1 fruit fly cellular context compared by ENCODE assay signal in genomic region chr3L:5359208-5360003, dm6.
TF ChIP-seq lines count a peak whose summit lies in the region.

Gene Klp64D, minus strand, starts transcription at chr3L:5359392.

TF ChIP-seq in whole organism, embryonic, 481 proteins besides CTCF, POLR2A, EP300 and RAD21 (continued from another document and continues in another):
- no peak for TF ChIP-seq bcd (GFP tag; optimal IDR thresholded peaks at IDR 0.05; lab: Kevin White, UChicago)
- TF ChIP-seq CkIIα-i1 (GFP tag; IDR thresholded peaks at IDR 0.05; lab: Robert Waterston, UW) = no peak
- no peak for TF ChIP-seq Ets97D (GFP tag; optimal IDR thresholded peaks at IDR 0.05; lab: Kevin White, UChicago)
- no peak for TF ChIP-seq CG6654 (GFP tag; optimal IDR thresholded peaks at IDR 0.05; lab: Kevin White, UChicago)
- TF ChIP-seq kah (GFP tag; optimal IDR thresholded peaks at IDR 0.05; lab: Kevin White, UChicago) = no peak
- TF ChIP-seq Dref (GFP tag; IDR thresholded peaks at IDR 0.05; lab: Robert Waterston, UW) = peak; percentile 70
- TF ChIP-seq CG13624 (GFP tag; optimal IDR thresholded peaks at IDR 0.05; lab: Kevin White, UChicago) = no peak
- TF ChIP-seq CG13775 (GFP tag; optimal IDR thresholded peaks at IDR 0.05; lab: Kevin White, UChicago) = peak; percentile 12
- TF ChIP-seq TFAM (GFP tag; optimal IDR thresholded peaks at IDR 0.05; lab: Kevin White, UChicago) = no peak
- TF ChIP-seq CG13287 (GFP tag; IDR thresholded peaks at IDR 0.05; lab: Robert Waterston, UW; ENCODE audit: partially characterized antibody) = peak; percentile 52
- no peak for TF ChIP-seq CG1603 (tag; optimal IDR thresholded peaks at IDR 0.05; lab: Kevin White, UChicago)
- TF ChIP-seq CG4730 (GFP tag; IDR thresholded peaks at IDR 0.05; lab: Robert Waterston, UW) = no peak
- TF ChIP-seq ftz-f1 (GFP tag; optimal IDR thresholded peaks at IDR 0.05; lab: Kevin White, UChicago) = no peak
- TF ChIP-seq nmo (GFP tag; optimal IDR thresholded peaks at IDR 0.05; lab: Kevin White, UChicago) = peak; percentile 7
- no peak for TF ChIP-seq Max (GFP tag; optimal IDR thresholded peaks at IDR 0.05; lab: Kevin White, UChicago)
- no peak for TF ChIP-seq cas (GFP tag; IDR thresholded peaks at IDR 0.05; lab: Robert Waterston, UW)
- TF ChIP-seq CG32532 (GFP tag; IDR thresholded peaks at IDR 0.05; lab: Robert Waterston, UW) = peak; percentile 58
- TF ChIP-seq CG17802 (tag; optimal IDR thresholded peaks at IDR 0.05; lab: Kevin White, UChicago) = no peak
- TF ChIP-seq CG2889 (GFP tag; IDR thresholded peaks at IDR 0.05; lab: Robert Waterston, UW) = no peak
- no peak for TF ChIP-seq nerfin-2 (GFP tag; IDR thresholded peaks at IDR 0.05; lab: Robert Waterston, UW; ENCODE audit: partially characterized antibody)
- TF ChIP-seq Fer1 (GFP tag; optimal IDR thresholded peaks at IDR 0.05; lab: Kevin White, UChicago) = peak; percentile 26
- TF ChIP-seq gsb (GFP tag; IDR thresholded peaks at IDR 0.05; lab: Robert Waterston, UW) = no peak
- TF ChIP-seq BEAF-32 (GFP tag; optimal IDR thresholded peaks at IDR 0.05; lab: Kevin White, UChicago) = peak; percentile 14
- no peak for TF ChIP-seq CG7786 (GFP tag; optimal IDR thresholded peaks at IDR 0.05; lab: Kevin White, UChicago)
- no peak for TF ChIP-seq CG31365 (tag; optimal IDR thresholded peaks at IDR 0.05; lab: Kevin White, UChicago)
- TF ChIP-seq CG10274 (GFP tag; optimal IDR thresholded peaks at IDR 0.05; lab: Kevin White, UChicago) = no peak
- no peak for TF ChIP-seq sisA (GFP tag; IDR thresholded peaks at IDR 0.05; lab: Robert Waterston, UW)
- no peak for TF ChIP-seq her (GFP tag; optimal IDR thresholded peaks at IDR 0.05; lab: Kevin White, UChicago)
- TF ChIP-seq amos (GFP tag; IDR thresholded peaks at IDR 0.05; lab: Robert Waterston, UW; ENCODE audit: partially characterized antibody) = peak; percentile 23; the same call in 1 of the 2 replicates
- 0 out of 2 replicates have a peak, but pooled peaks have one; percentile 20 for TF ChIP-seq vvl (GFP tag; IDR thresholded peaks at IDR 0.05; lab: Robert Waterston, UW)
- no peak for TF ChIP-seq scrt (GFP tag; optimal IDR thresholded peaks at IDR 0.05; lab: Kevin White, UChicago)
- TF ChIP-seq CG7987 (GFP tag; optimal IDR thresholded peaks at IDR 0.05; lab: Kevin White, UChicago) = no peak
- no peak for TF ChIP-seq CG13123 (GFP tag; optimal IDR thresholded peaks at IDR 0.05; lab: Kevin White, UChicago)
- no peak for TF ChIP-seq Stat92E (GFP tag; optimal IDR thresholded peaks at IDR 0.05; lab: Kevin White, UChicago)
- TF ChIP-seq ab (GFP tag; optimal IDR thresholded peaks at IDR 0.05; lab: Kevin White, UChicago) = no peak
- TF ChIP-seq stc (GFP tag; IDR thresholded peaks at IDR 0.05; lab: Robert Waterston, UW) = 0 out of 2 replicates have a peak, but pooled peaks have one; percentile 19
- TF ChIP-seq CG17328 (GFP tag; IDR thresholded peaks at IDR 0.05; lab: Robert Waterston, UW) = 0 out of 2 replicates have a peak, but pooled peaks have one; percentile 13
- no peak for TF ChIP-seq CG9727 (GFP tag; optimal IDR thresholded peaks at IDR 0.05; lab: Kevin White, UChicago)
- no peak; the same call in 2 of the 3 replicates for TF ChIP-seq tgo (GFP tag; IDR thresholded peaks at IDR 0.05; lab: Robert Waterston, UW)
- TF ChIP-seq Dp (GFP tag; optimal IDR thresholded peaks at IDR 0.05; lab: Kevin White, UChicago) = peak; percentile 12
- TF ChIP-seq Bgb (GFP tag; IDR thresholded peaks at IDR 0.05; lab: Robert Waterston, UW; ENCODE audit: partially characterized antibody) = no peak
- TF ChIP-seq cg (GFP tag; optimal IDR thresholded peaks at IDR 0.05; lab: Kevin White, UChicago) = peak; percentile 55
- TF ChIP-seq CG4360 (GFP tag; IDR thresholded peaks at IDR 0.05; lab: Robert Waterston, UW) = no peak
- no peak for TF ChIP-seq CG2199 (GFP tag; IDR thresholded peaks at IDR 0.05; lab: Robert Waterston, UW)
- TF ChIP-seq pnt (GFP tag; optimal IDR thresholded peaks at IDR 0.05; lab: Kevin White, UChicago) = no peak
- peak; percentile 48 for TF ChIP-seq CG14710 (tag; optimal IDR thresholded peaks at IDR 0.05; lab: Kevin White, UChicago)
- TF ChIP-seq sna (GFP tag; IDR thresholded peaks at IDR 0.05; lab: Robert Waterston, UW; ENCODE audit: partially characterized antibody) = 0 out of 2 replicates have a peak, but pooled peaks have one; percentile 46
- TF ChIP-seq CG7271 (tag; optimal IDR thresholded peaks at IDR 0.05; lab: Kevin White, UChicago) = no peak
- peak; percentile 7 for TF ChIP-seq CG15696 (tag; optimal IDR thresholded peaks at IDR 0.05; lab: Kevin White, UChicago)
- TF ChIP-seq CG17912 (GFP tag; optimal IDR thresholded peaks at IDR 0.05; lab: Kevin White, UChicago) = no peak
- TF ChIP-seq ham (GFP tag; IDR thresholded peaks at IDR 0.05; lab: Robert Waterston, UW) = no peak
- TF ChIP-seq zfh2 (GFP tag; optimal IDR thresholded peaks at IDR 0.05; lab: Kevin White, UChicago) = no peak
- TF ChIP-seq chinmo (GFP tag; IDR thresholded peaks at IDR 0.05; lab: Robert Waterston, UW; ENCODE audit: partially characterized antibody) = no peak
- no peak for TF ChIP-seq CG6254 (GFP tag; optimal IDR thresholded peaks at IDR 0.05; lab: Kevin White, UChicago)
- TF ChIP-seq Hr51 (GFP tag; optimal IDR thresholded peaks at IDR 0.05; lab: Kevin White, UChicago) = peak in 1 of 2 experiments; percentile 41
- TF ChIP-seq CG14667 (GFP tag; IDR thresholded peaks at IDR 0.05; lab: Robert Waterston, UW) = no peak
- no peak for TF ChIP-seq bab2 (GFP tag; optimal IDR thresholded peaks at IDR 0.05; lab: Kevin White, UChicago)
- TF ChIP-seq Mes4 (GFP tag; optimal IDR thresholded peaks at IDR 0.05; lab: Kevin White, UChicago) = no peak
- no peak for TF ChIP-seq CG9437 (GFP tag; optimal IDR thresholded peaks at IDR 0.05; lab: Kevin White, UChicago)
- no peak for TF ChIP-seq CG12236 (GFP tag; optimal IDR thresholded peaks at IDR 0.05; lab: Kevin White, UChicago)
- no peak for TF ChIP-seq chn (GFP tag; optimal IDR thresholded peaks at IDR 0.05; lab: Kevin White, UChicago)
- TF ChIP-seq tna (GFP tag; IDR thresholded peaks at IDR 0.05; lab: Robert Waterston, UW; ENCODE audit: partially characterized antibody) = no peak
- TF ChIP-seq Doc2 (GFP tag; IDR thresholded peaks at IDR 0.05; lab: Robert Waterston, UW) = no peak
- no peak for TF ChIP-seq gfzf (GFP tag; optimal IDR thresholded peaks at IDR 0.05; lab: Kevin White, UChicago)
- TF ChIP-seq ewg (GFP tag; optimal IDR thresholded peaks at IDR 0.05; lab: Kevin White, UChicago) = no peak
- no peak for TF ChIP-seq lilli (GFP tag; optimal IDR thresholded peaks at IDR 0.05; lab: Kevin White, UChicago)
- no peak for TF ChIP-seq bowl (GFP tag; IDR thresholded peaks at IDR 0.05; lab: Robert Waterston, UW)
- no peak for TF ChIP-seq sens-2 (GFP tag; IDR thresholded peaks at IDR 0.05; lab: Robert Waterston, UW)
- no peak for TF ChIP-seq CG15073 (GFP tag; optimal IDR thresholded peaks at IDR 0.05; lab: Kevin White, UChicago)
- TF ChIP-seq ara (GFP tag; IDR thresholded peaks at IDR 0.05; lab: Robert Waterston, UW) = no peak
- peak; percentile 1 for TF ChIP-seq HHEX (GFP tag; optimal IDR thresholded peaks at IDR 0.05; lab: Kevin White, UChicago)
- TF ChIP-seq dan (GFP tag; IDR thresholded peaks at IDR 0.05; lab: Robert Waterston, UW) = no peak
- no peak for TF ChIP-seq fd96Cb (tag; optimal IDR thresholded peaks at IDR 0.05; lab: Kevin White, UChicago)
- peak; percentile 44; the same call in 2 of the 3 replicates for TF ChIP-seq CG17361 (GFP tag; IDR thresholded peaks at IDR 0.05; lab: Robert Waterston, UW)
- TF ChIP-seq unc-4 (GFP tag; IDR thresholded peaks at IDR 0.05; lab: Robert Waterston, UW; ENCODE audit: partially characterized antibody) = no peak
- peak; percentile 51 for TF ChIP-seq NfI (GFP tag; optimal IDR thresholded peaks at IDR 0.05; lab: Kevin White, UChicago)
- TF ChIP-seq CG10462 (GFP tag; optimal IDR thresholded peaks at IDR 0.05; lab: Kevin White, UChicago) = no peak
- no peak for TF ChIP-seq nerfin-1 (tag; optimal IDR thresholded peaks at IDR 0.05; lab: Kevin White, UChicago)
- no peak for TF ChIP-seq sc (optimal IDR thresholded peaks at IDR 0.05; lab: Kevin White, UChicago)
- no peak for TF ChIP-seq sc (GFP tag; optimal IDR thresholded peaks at IDR 0.05; lab: Kevin White, UChicago)
- TF ChIP-seq CG10147 (GFP tag; optimal IDR thresholded peaks at IDR 0.05; lab: Kevin White, UChicago) = no peak
- no peak for TF ChIP-seq klu (GFP tag; IDR thresholded peaks at IDR 0.05; lab: Robert Waterston, UW)
- TF ChIP-seq h (optimal IDR thresholded peaks at IDR 0.05; lab: Kevin White, UChicago) = no peak
- no peak for TF ChIP-seq CG12942 (GFP tag; optimal IDR thresholded peaks at IDR 0.05; lab: Kevin White, UChicago)
- no peak for TF ChIP-seq gt (GFP tag; IDR thresholded peaks at IDR 0.05; lab: Robert Waterston, UW)
- TF ChIP-seq CG2129 (GFP tag; IDR thresholded peaks at IDR 0.05; lab: Robert Waterston, UW; ENCODE audit: partially characterized antibody) = peak; percentile 15; the same call in 1 of the 2 replicates
- TF ChIP-seq dpn (GFP tag; optimal IDR thresholded peaks at IDR 0.05; lab: Kevin White, UChicago) = no peak
- TF ChIP-seq chif (GFP tag; optimal IDR thresholded peaks at IDR 0.05; lab: Kevin White, UChicago) = no peak
- no peak for TF ChIP-seq p53 (GFP tag; optimal IDR thresholded peaks at IDR 0.05; lab: Kevin White, UChicago)
- TF ChIP-seq ase (GFP tag; IDR thresholded peaks at IDR 0.05; lab: Robert Waterston, UW) = no peak
- TF ChIP-seq CG8944 (GFP tag; optimal IDR thresholded peaks at IDR 0.05; lab: Kevin White, UChicago) = no peak
- TF ChIP-seq cad (GFP tag; optimal IDR thresholded peaks at IDR 0.05; lab: Kevin White, UChicago) = no peak
- no peak for TF ChIP-seq seq (GFP tag; IDR thresholded peaks at IDR 0.05; lab: Robert Waterston, UW)
- TF ChIP-seq danr (GFP tag; IDR thresholded peaks at IDR 0.05; lab: Robert Waterston, UW) = no peak
- TF ChIP-seq Poxn (GFP tag; IDR thresholded peaks at IDR 0.05; lab: Robert Waterston, UW) = no peak
- no peak for TF ChIP-seq Lim3 (GFP tag; IDR thresholded peaks at IDR 0.05; lab: Robert Waterston, UW)
- no peak for TF ChIP-seq croc (GFP tag; conservative IDR thresholded peaks at IDR 0.05; lab: Robert Waterston, UW)
- no peak for TF ChIP-seq CG12219 (GFP tag; optimal IDR thresholded peaks at IDR 0.05; lab: Kevin White, UChicago)
- TF ChIP-seq fd64A (GFP tag; optimal IDR thresholded peaks at IDR 0.05; lab: Kevin White, UChicago) = no peak
- TF ChIP-seq hbn (GFP tag; IDR thresholded peaks at IDR 0.05; lab: Robert Waterston, UW; ENCODE audit: partially characterized antibody) = 0 out of 2 replicates have a peak, but pooled peaks have one; percentile 35
- TF ChIP-seq CG8765 (GFP tag; IDR thresholded peaks at IDR 0.05; lab: Robert Waterston, UW) = no peak
- TF ChIP-seq stwl (tag; optimal IDR thresholded peaks at IDR 0.05; lab: Kevin White, UChicago) = peak; percentile 57
- no peak for TF ChIP-seq Drgx (GFP tag; IDR thresholded peaks at IDR 0.05; lab: Robert Waterston, UW)
- TF ChIP-seq CG8359 (GFP tag; optimal IDR thresholded peaks at IDR 0.05; lab: Kevin White, UChicago; ENCODE audit: borderline replicate concordance) = no peak
- TF ChIP-seq hkb (optimal IDR thresholded peaks at IDR 0.05; lab: Kevin White, UChicago) = no peak
- TF ChIP-seq hkb (GFP tag; IDR thresholded peaks at IDR 0.05; lab: Robert Waterston, UW) = no peak
- TF ChIP-seq Side (GFP tag; optimal IDR thresholded peaks at IDR 0.05; lab: Kevin White, UChicago) = no peak
- no peak for TF ChIP-seq jumu (GFP tag; optimal IDR thresholded peaks at IDR 0.05; lab: Kevin White, UChicago)
- no peak for TF ChIP-seq ci (GFP tag; IDR thresholded peaks at IDR 0.05; lab: Robert Waterston, UW)
- TF ChIP-seq NC2α (GFP tag; optimal IDR thresholded peaks at IDR 0.05; lab: Kevin White, UChicago) = no peak
- peak; percentile 33 for TF ChIP-seq CG10267 (tag; optimal IDR thresholded peaks at IDR 0.05; lab: Kevin White, UChicago)
- TF ChIP-seq Hsf (GFP tag; optimal IDR thresholded peaks at IDR 0.05; lab: Kevin White, UChicago) = no peak
- TF ChIP-seq CG10979 (tag; optimal IDR thresholded peaks at IDR 0.05; lab: Kevin White, UChicago) = peak; percentile 10
- no peak for TF ChIP-seq pita (GFP tag; optimal IDR thresholded peaks at IDR 0.05; lab: Kevin White, UChicago)
- 0 out of 3 replicates have a peak, but pooled peaks have one; percentile 47 for TF ChIP-seq Dbx (GFP tag; IDR thresholded peaks at IDR 0.05; lab: Robert Waterston, UW)
- no peak for TF ChIP-seq CG1233 (GFP tag; optimal IDR thresholded peaks at IDR 0.05; lab: Kevin White, UChicago)
- TF ChIP-seq fd102C (GFP tag; optimal IDR thresholded peaks at IDR 0.05; lab: Kevin White, UChicago) = no peak
- no peak for TF ChIP-seq CG16813 (GFP tag; IDR thresholded peaks at IDR 0.05; lab: Robert Waterston, UW; ENCODE audit: partially characterized antibody)
- TF ChIP-seq CG14965 (GFP tag; optimal IDR thresholded peaks at IDR 0.05; lab: Kevin White, UChicago; ENCODE audit: borderline replicate concordance) = no peak
- 0 out of 2 replicates have a peak, but pooled peaks have one; percentile 14 for TF ChIP-seq CG31224 (GFP tag; IDR thresholded peaks at IDR 0.05; lab: Robert Waterston, UW)
- no peak for TF ChIP-seq da (GFP tag; optimal IDR thresholded peaks at IDR 0.05; lab: Kevin White, UChicago)
- TF ChIP-seq en (GFP tag; optimal IDR thresholded peaks at IDR 0.05; lab: Kevin White, UChicago) = no peak
- no peak for TF ChIP-seq zen2 (GFP tag; IDR thresholded peaks at IDR 0.05; lab: Robert Waterston, UW; ENCODE audit: partially characterized antibody)
- no peak for TF ChIP-seq CG11247 (GFP tag; IDR thresholded peaks at IDR 0.05; lab: Robert Waterston, UW)
- no peak for TF ChIP-seq CG1024 (GFP tag; IDR thresholded peaks at IDR 0.05; lab: Robert Waterston, UW)
- TF ChIP-seq Ravus (GFP tag; IDR thresholded peaks at IDR 0.05; lab: Robert Waterston, UW) = no peak
- peak; percentile 48 for TF ChIP-seq CG34224 (GFP tag; IDR thresholded peaks at IDR 0.05; lab: Robert Waterston, UW; ENCODE audit: partially characterized antibody)
- TF ChIP-seq Nf-YB (GFP tag; optimal IDR thresholded peaks at IDR 0.05; lab: Kevin White, UChicago) = no peak
- TF ChIP-seq bigmax (GFP tag; optimal IDR thresholded peaks at IDR 0.05; lab: Kevin White, UChicago) = no peak
- no peak for TF ChIP-seq Abd-B (GFP tag; optimal IDR thresholded peaks at IDR 0.05; lab: Kevin White, UChicago)
- TF ChIP-seq CG8281 (tag; optimal IDR thresholded peaks at IDR 0.05; lab: Kevin White, UChicago) = no peak
- TF ChIP-seq jing (GFP tag; optimal IDR thresholded peaks at IDR 0.05; lab: Kevin White, UChicago) = no peak
- no peak for TF ChIP-seq CG12744 (GFP tag; optimal IDR thresholded peaks at IDR 0.05; lab: Kevin White, UChicago)
- TF ChIP-seq hb (GFP tag; IDR thresholded peaks at IDR 0.05; lab: Robert Waterston, UW; ENCODE audit: partially characterized antibody) = no peak
